Worm (Caenorhabditis elegans) whole organism, young adult: ENCODE measurements around the gene ubc-8.
"Not testable (repeated sequence)": the region's sequence is repeated elsewhere in the genome, so short reads cannot be mapped to it uniquely, and the experiment has no call there.

Source experiments
- B0019.2 ChIP-seq: fragments of 200-800 bp; sonication (Bioruptor generic); conservative IDR thresholded peaks from 2 replicates; pipeline ENCODE4 v1.3.6; 2022; ENCODE audit warnings: missing genetic modification reagents, missing genetic modification characterization, missing compliant biosample characterization
- B0261.1 ChIP-seq: sonication (generic microtip); optimal IDR thresholded peaks from 2 replicates; lab custom pipeline; 2016; ENCODE audit warnings: mild to moderate bottlenecking, missing genetic modification characterization, moderate library complexity, missing compliant biosample characterization
- B0336.3 ChIP-seq: fragments of 200-800 bp; sonication (Bioruptor generic); IDR thresholded peaks from 2 replicates; pipeline ENCODE4 v1.3.6; 2022; ENCODE audit warnings: missing genetic modification characterization, missing compliant biosample characterization
- D2030.7 ChIP-seq: fragments of 200-800 bp; sonication (Bioruptor generic); IDR thresholded peaks from 2 replicates; pipeline ENCODE4 v1.3.6; 2022; ENCODE audit warnings: missing genetic modification reagents, missing genetic modification characterization, missing compliant biosample characterization
- F33H1.4 ChIP-seq: fragments of 200-800 bp; sonication (Bioruptor generic); IDR thresholded peaks from 2 replicates; pipeline ENCODE4 v1.3.6; 2022; ENCODE audit warnings: missing genetic modification reagents, missing genetic modification characterization, missing compliant biosample characterization
- F39B2.1 ChIP-seq: fragments of 200-800 bp; sonication (Bioruptor generic); IDR thresholded peaks from 2 replicates; pipeline ENCODE4 v1.3.6; 2022; ENCODE audit warnings: missing genetic modification reagents, missing genetic modification characterization, missing compliant biosample characterization
- F49E8.2 ChIP-seq: sonication (generic microtip); optimal IDR thresholded peaks from 3 replicates; lab custom pipeline; 2017; ENCODE audit warnings: missing genetic modification characterization, mild to moderate bottlenecking, missing compliant biosample characterization, antibody characterized with exemption, moderate library complexity; ENCODE audit not compliant: insufficient read depth
- F55B11.4 ChIP-seq: sonication (generic microtip); optimal IDR thresholded peaks from 2 replicates; lab custom pipeline; 2016; ENCODE audit warnings: missing compliant biosample characterization, missing genetic modification characterization, borderline replicate concordance; ENCODE audit not compliant: insufficient read depth
- K12H6.12 ChIP-seq: fragments of 200-800 bp; sonication (Bioruptor generic); optimal IDR thresholded peaks from 2 replicates; lab custom pipeline; 2018; ENCODE audit warnings: mild to moderate bottlenecking, missing genetic modification characterization, missing compliant biosample characterization
- T07F8.4 ChIP-seq: sonication (generic microtip); optimal IDR thresholded peaks from 2 replicates; lab custom pipeline; 2016; ENCODE audit warnings: mild to moderate bottlenecking, missing genetic modification characterization, moderate library complexity, missing compliant biosample characterization
- Y53G8AR.9 ChIP-seq: fragments of 200-800 bp; sonication (Bioruptor generic); conservative IDR thresholded peaks from 2 replicates; pipeline ENCODE4 v1.3.6; 2022; ENCODE audit warnings: missing genetic modification reagents, missing genetic modification characterization, missing compliant biosample characterization
- Y79H2A.3 ChIP-seq: fragments of 200-800 bp; sonication (Bioruptor generic); conservative IDR thresholded peaks from 2 replicates; pipeline ENCODE4 v1.3.6; 2022; ENCODE audit warnings: missing genetic modification reagents, missing genetic modification characterization, missing compliant biosample characterization
- akir-1 ChIP-seq: fragments of 200-800 bp; sonication (Bioruptor generic); optimal IDR thresholded peaks from 2 replicates; lab custom pipeline; 2018; ENCODE audit warnings: mild to moderate bottlenecking, missing genetic modification characterization, moderate library complexity, missing compliant biosample characterization
- aptf-2 ChIP-seq: fragments of 200-800 bp; sonication (Bioruptor generic); conservative IDR thresholded peaks from 2 replicates; pipeline ENCODE4 v1.3.6; 2022; ENCODE audit warnings: missing genetic modification reagents, missing genetic modification characterization, missing compliant biosample characterization
- aptf-3 ChIP-seq: fragments of 200-800 bp; sonication (Bioruptor generic); IDR thresholded peaks from 2 replicates; pipeline ENCODE4 v1.3.6; 2022; ENCODE audit warnings: missing genetic modification characterization, missing compliant biosample characterization
- atf-7 ChIP-seq: sonication (generic microtip); optimal IDR thresholded peaks from 2 replicates; lab custom pipeline; 2017; ENCODE audit warnings: mild to moderate bottlenecking, missing genetic modification characterization, missing compliant biosample characterization
- attf-3 ChIP-seq: fragments of 200-800 bp; sonication (Bioruptor generic); conservative IDR thresholded peaks from 2 replicates; pipeline ENCODE4 v1.3.6; 2022; ENCODE audit warnings: missing genetic modification reagents, missing genetic modification characterization, missing compliant biosample characterization
- attf-5 ChIP-seq: fragments of 200-800 bp; sonication (Bioruptor generic); optimal IDR thresholded peaks from 2 replicates; lab custom pipeline; 2018; ENCODE audit warnings: mild to moderate bottlenecking, missing genetic modification characterization, missing compliant biosample characterization
- attf-6 ChIP-seq: fragments of 200-800 bp; sonication (Bioruptor generic); IDR thresholded peaks from 2 replicates; pipeline ENCODE4 v1.3.6; 2022; ENCODE audit warnings: missing genetic modification reagents, missing genetic modification characterization, missing compliant biosample characterization
- bed-1 ChIP-seq: fragments of 200-800 bp; sonication (Bioruptor generic); IDR thresholded peaks from 2 replicates; pipeline ENCODE4 v1.3.6; 2022; ENCODE audit warnings: missing genetic modification reagents, missing genetic modification characterization, missing compliant biosample characterization
- cebp-1 ChIP-seq, 2 experiments: fragments of 200-800 bp in 1 of 2; sonication (Bioruptor generic) in 1 of 2; sonication (generic microtip) in 1 of 2; IDR thresholded peaks in 1 of 2; optimal IDR thresholded peaks in 1 of 2; 2 replicates each; pipeline versions ENCODE4 v1.3.6 to Lab custom; 2017 to 2022; ENCODE audit warnings: missing compliant biosample characterization in 2 of 2, missing genetic modification characterization in 2 of 2, mild to moderate bottlenecking in 1 of 2, missing genetic modification reagents in 1 of 2, moderate library complexity in 1 of 2
- ceh-27 ChIP-seq: fragments of 200-800 bp; sonication (Bioruptor generic); optimal IDR thresholded peaks from 2 replicates; lab custom pipeline; 2018; ENCODE audit warnings: mild to moderate bottlenecking, missing genetic modification characterization, moderate library complexity, missing compliant biosample characterization
- ceh-40 ChIP-seq: fragments of 200-800 bp; sonication (Bioruptor generic); IDR thresholded peaks from 2 replicates; pipeline ENCODE4 v1.3.6; 2022; ENCODE audit warnings: missing genetic modification characterization, missing compliant biosample characterization
- ceh-58 ChIP-seq: fragments of 200-800 bp; sonication (Bioruptor generic); IDR thresholded peaks from 2 replicates; pipeline ENCODE4 v1.3.6; 2022; ENCODE audit warnings: missing genetic modification characterization, missing compliant biosample characterization
- ceh-91 ChIP-seq: fragments of 200-800 bp; sonication (Bioruptor generic); IDR thresholded peaks from 2 replicates; pipeline ENCODE4 v1.3.6; 2022; ENCODE audit warnings: missing genetic modification reagents, missing genetic modification characterization, missing compliant biosample characterization
- egl-44 ChIP-seq: fragments of 200-800 bp; sonication (Bioruptor generic); IDR thresholded peaks from 2 replicates; pipeline ENCODE4 v1.3.6; 2022; ENCODE audit warnings: missing genetic modification reagents, missing genetic modification characterization, missing compliant biosample characterization
- egrh-3 ChIP-seq: fragments of 200-800 bp; sonication (Bioruptor generic); IDR thresholded peaks from 2 replicates; pipeline ENCODE4 v1.3.6; 2022; ENCODE audit warnings: missing genetic modification reagents, missing genetic modification characterization, missing compliant biosample characterization
- hlh-26 ChIP-seq: fragments of 200-800 bp; sonication (Bioruptor generic); conservative IDR thresholded peaks from 2 replicates; pipeline ENCODE4 v1.3.6; 2022; ENCODE audit warnings: missing genetic modification reagents, missing genetic modification characterization, missing compliant biosample characterization
- hmg-20 ChIP-seq: fragments of 200-800 bp; sonication (Bioruptor generic); IDR thresholded peaks from 2 replicates; pipeline ENCODE4 v1.3.6; 2022; ENCODE audit warnings: missing genetic modification reagents, missing genetic modification characterization, missing compliant biosample characterization
- let-526 ChIP-seq: fragments of 200-800 bp; sonication (Bioruptor generic); IDR thresholded peaks from 2 replicates; pipeline ENCODE4 v1.3.6; 2022; ENCODE audit warnings: missing genetic modification reagents, missing genetic modification characterization, missing compliant biosample characterization
- lin-26 ChIP-seq: fragments of 200-800 bp; sonication (Bioruptor generic); IDR thresholded peaks from 2 replicates; pipeline ENCODE4 v1.3.6; 2022; ENCODE audit warnings: missing genetic modification reagents, missing genetic modification characterization, missing compliant biosample characterization
- lin-35 ChIP-seq, 3 experiments: fragments of 150-350 bp in 2 of 3; sonication (generic microtip) in 1 of 3; optimal IDR thresholded peaks; 2 replicates each; lab custom pipeline; 2014 to 2018; ENCODE audit warnings: missing biosample characterization in 3 of 3, missing genetic modification characterization in 3 of 3, missing genetic modification reagents in 3 of 3
- lin-40 ChIP-seq: sonication (generic microtip); optimal IDR thresholded peaks from 2 replicates; lab custom pipeline; 2016; ENCODE audit warnings: missing genetic modification characterization, mild to moderate bottlenecking, missing compliant biosample characterization, missing genotype, missing genetic modification reagents
- nfyb-1 ChIP-seq: fragments of 200-800 bp; sonication (Bioruptor generic); IDR thresholded peaks from 2 replicates; pipeline ENCODE4 v1.3.6; 2022; ENCODE audit warnings: missing genetic modification reagents, missing genetic modification characterization, missing compliant biosample characterization
- nhr-80 ChIP-seq: sonication (generic microtip); optimal IDR thresholded peaks from 2 replicates; lab custom pipeline; 2016; ENCODE audit warnings: missing genetic modification characterization, missing compliant biosample characterization
- rcor-1 ChIP-seq: fragments of 200-800 bp; sonication (Bioruptor generic); IDR thresholded peaks from 2 replicates; pipeline ENCODE4 v1.3.6; 2022; ENCODE audit warnings: missing genetic modification reagents, missing genetic modification characterization, missing compliant biosample characterization
- rpc-1 ChIP-seq, 2 experiments: fragments of 150-350 bp in 1 of 2; sonication (generic microtip) in 1 of 2; optimal IDR thresholded peaks; 2 replicates each; lab custom pipeline; 2014 to 2018; ENCODE audit warnings: missing biosample characterization in 1 of 2, missing genetic modification characterization in 1 of 2, missing genetic modification reagents in 1 of 2, missing genotype in 1 of 2
- snpc-1.1 ChIP-seq: sonication (generic microtip); optimal IDR thresholded peaks from 2 replicates; lab custom pipeline; 2017; ENCODE audit warnings: missing genetic modification characterization, mild to moderate bottlenecking, missing compliant biosample characterization, antibody characterized with exemption, moderate library complexity, missing genotype, missing genetic modification reagents; ENCODE audit not compliant: insufficient read depth
- somi-1 ChIP-seq: fragments of 200-800 bp; sonication (Bioruptor generic); optimal IDR thresholded peaks from 2 replicates; lab custom pipeline; 2018; ENCODE audit warnings: mild to moderate bottlenecking, missing genetic modification characterization, missing compliant biosample characterization
- sptf-2 ChIP-seq: fragments of 200-800 bp; sonication (Bioruptor generic); optimal IDR thresholded peaks from 2 replicates; lab custom pipeline; 2018; ENCODE audit warnings: mild to moderate bottlenecking, missing genetic modification characterization, missing compliant biosample characterization
- tbp1 ChIP-seq: fragments of 200-800 bp; sonication (Bioruptor generic); optimal IDR thresholded peaks from 2 replicates; lab custom pipeline; 2018; ENCODE audit warnings: mild to moderate bottlenecking, missing genetic modification characterization, missing compliant biosample characterization
- tlf-1 ChIP-seq: fragments of 200-800 bp; sonication (Bioruptor generic); optimal IDR thresholded peaks from 2 replicates; lab custom pipeline; 2018; ENCODE audit warnings: mild to moderate bottlenecking, missing genetic modification characterization, missing compliant biosample characterization
- unc-62 ChIP-seq: fragments of 150-350 bp; optimal IDR thresholded peaks from 2 replicates; lab custom pipeline; 2014; ENCODE audit warnings: missing biosample characterization, missing genetic modification reagents, missing genetic modification characterization

The ubc-8 gene

ce11 chrIV:2740035-2740434, 33.0 kb upstream of the ubc-8 start (continued):
- TF ChIP-seq ceh-40 (GFP tag; lab: Robert Waterston, UW) (peak; percentile 82), bed-1 (GFP tag; lab: Robert Waterston, UW) (0 out of 2 replicates have a peak, but pooled peaks have one; percentile 63), B0261.1 (tag; lab: Kevin White, UChicago) (peak; percentile 66), ceh-58 (0 out of 2 replicates have a peak, but pooled peaks have one; percentile 53), attf-3 (peak; percentile 54), F33H1.4 (GFP tag; lab: Robert Waterston, UW) (0 out of 2 replicates have a peak, but pooled peaks have one; percentile 39), attf-6 (peak; percentile 65; the same call in 1 of the 2 replicates), Y53G8AR.9 (GFP tag; lab: Robert Waterston, UW) (0 out of 2 replicates have a peak, but pooled peaks have one; percentile 48), egl-44 (peak; percentile 92), tbp1 (GFP tag; lab: Kevin White, UChicago) (peak; percentile 87), cebp-1 (GFP tag; IDR thresholded peaks at IDR 0.05; lab: Robert Waterston, UW) (0 out of 2 replicates have a peak, but pooled peaks have one; percentile 14), F39B2.1 (0 out of 2 replicates have a peak, but pooled peaks have one; percentile 35), D2030.7 (peak; percentile 52; the same call in 1 of the 2 replicates), let-526 (GFP tag; lab: Robert Waterston, UW) (0 out of 2 replicates have a peak, but pooled peaks have one; percentile 51), aptf-2 (GFP tag; lab: Robert Waterston, UW) (0 out of 2 replicates have a peak, but pooled peaks have one; percentile 31), B0019.2 (peak; percentile 60; the same call in 1 of the 2 replicates), rcor-1 (GFP tag; lab: Robert Waterston, UW) (peak; percentile 42; the same call in 1 of the 2 replicates), nfyb-1 (GFP tag; lab: Robert Waterston, UW) (peak; percentile 88), aptf-3 (GFP tag; lab: Robert Waterston, UW) (peak; percentile 84; the same call in 1 of the 2 replicates), hmg-20 (GFP tag; lab: Robert Waterston, UW) (0 out of 2 replicates have a peak, but pooled peaks have one; percentile 21)
- TF ChIP-seq cebp-1 (tag; optimal IDR thresholded peaks at IDR 0.05; lab: Kevin White, UChicago) = not testable (repeated sequence)

ce11 chrIV:2738466-2738865, 31.4 kb upstream of the ubc-8 start:
- TF ChIP-seq lin-35 (GFP tag; optimal IDR thresholded peaks at IDR 0.05; lab: Kevin White, UChicago) = no peak
- TF ChIP-seq B0336.3 (GFP tag; lab: Robert Waterston, UW) = no peak
- TF ChIP-seq hmg-20 (GFP tag; lab: Robert Waterston, UW) = no peak
- TF ChIP-seq D2030.7 = 0 out of 2 replicates have a peak, but pooled peaks have one; percentile 37
- TF ChIP-seq F49E8.2 = no peak
- TF ChIP-seq rpc-1 (optimal IDR thresholded peaks at IDR 0.05; lab: Kevin White, UChicago) = peak; percentile 18
- peak; percentile 54 for TF ChIP-seq rpc-1 (tag; optimal IDR thresholded peaks at IDR 0.05; lab: Kevin White, UChicago)
- TF ChIP-seq ceh-27 = no peak
- TF ChIP-seq unc-62 (GFP tag; lab: Kevin White, UChicago) = no peak
- no peak for TF ChIP-seq T07F8.4 (tag; lab: Kevin White, UChicago)
- no peak for TF ChIP-seq K12H6.12 (tag; lab: Kevin White, UChicago)
- TF ChIP-seq B0261.1 (tag; lab: Kevin White, UChicago) = peak; percentile 43
- TF ChIP-seq tlf-1 (GFP tag; lab: Kevin White, UChicago) = no peak
- no peak for TF ChIP-seq lin-40 (tag; lab: Kevin White, UChicago)
- no peak for TF ChIP-seq somi-1 (GFP tag; lab: Kevin White, UChicago)
- TF ChIP-seq egrh-3 (GFP tag; lab: Robert Waterston, UW) = no peak
- peak; percentile 79 for TF ChIP-seq tbp1 (GFP tag; lab: Kevin White, UChicago)
- TF ChIP-seq B0019.2 = no peak
- no peak for TF ChIP-seq hlh-26
- TF ChIP-seq lin-26 = 0 out of 2 replicates have a peak, but pooled peaks have one; percentile 24

ce11 chrIV:2736575-2736974, 29.5 kb upstream of the ubc-8 start:
- TF ChIP-seq lin-35 (GFP tag; optimal IDR thresholded peaks at IDR 0.05; lab: Kevin White, UChicago) (no peak), ceh-91 (GFP tag; lab: Robert Waterston, UW) (no peak), ceh-40 (GFP tag; lab: Robert Waterston, UW) (no peak), F33H1.4 (GFP tag; lab: Robert Waterston, UW) (no peak), atf-7 (no peak), rcor-1 (GFP tag; lab: Robert Waterston, UW) (no peak), Y79H2A.3 (GFP tag; lab: Robert Waterston, UW) (no peak), attf-5 (GFP tag; lab: Kevin White, UChicago) (no peak), aptf-2 (GFP tag; lab: Robert Waterston, UW) (no peak), nhr-80 (no peak), akir-1 (no peak), sptf-2 (no peak), F55B11.4 (tag; lab: Kevin White, UChicago) (no peak), B0019.2 (no peak), D2030.7 (no peak), snpc-1.1 (tag; lab: Kevin White, UChicago) (no peak)
